Worm (Caenorhabditis elegans) whole organism, young adult: Measurements from ENCODE around the gene ZK1320.7.

ENCODE experiments used
- ama-1 ChIP-seq, 3 experiments: fragments of 150-350 bp in 1 of 3; sonication (generic microtip) in 2 of 3; optimal IDR thresholded peaks; 2 replicates each; lab custom pipeline; 2014 to 2018; ENCODE audit warnings: missing biosample characterization in 2 of 3, missing genetic modification characterization in 2 of 3, missing genetic modification reagents in 2 of 3
- attf-6 ChIP-seq: fragments of 200-800 bp; sonication (Bioruptor generic); IDR thresholded peaks from 2 replicates; pipeline ENCODE4 v1.3.6; 2022; ENCODE audit warnings: missing genetic modification reagents, missing genetic modification characterization, missing compliant biosample characterization
- ceh-100 ChIP-seq: fragments of 200-800 bp; sonication (Bioruptor generic); IDR thresholded peaks from 2 replicates; pipeline ENCODE4 v1.3.6; 2022; ENCODE audit warnings: missing genetic modification reagents, missing genetic modification characterization, missing compliant biosample characterization
- him-1 ChIP-seq: sonication (generic microtip); optimal IDR thresholded peaks from 2 replicates; lab custom pipeline; 2016; ENCODE audit warnings: missing genotype, missing genetic modification reagents, missing genetic modification characterization, missing compliant biosample characterization
- hmg-1.2 ChIP-seq: fragments of 200-800 bp; sonication (Bioruptor generic); IDR thresholded peaks from 2 replicates; pipeline ENCODE4 v1.3.6; 2022; ENCODE audit warnings: missing genetic modification reagents, missing genetic modification characterization, missing compliant biosample characterization
- nfya-1 ChIP-seq: sonication (generic microtip); optimal IDR thresholded peaks from 2 replicates; lab custom pipeline; 2017; ENCODE audit warnings: antibody characterized with exemption, missing compliant biosample characterization, missing genetic modification characterization, borderline replicate concordance; ENCODE audit not compliant: insufficient read depth
- nhr-120 ChIP-seq: fragments of 200-800 bp; sonication (Bioruptor generic); IDR thresholded peaks from 2 replicates; pipeline ENCODE4 v1.3.6; 2022; ENCODE audit warnings: missing genetic modification characterization, missing compliant biosample characterization
- sea-2 ChIP-seq: fragments of 200-800 bp; sonication (Bioruptor generic); IDR thresholded peaks from 2 replicates; pipeline ENCODE4 v1.3.6; 2022; ENCODE audit warnings: missing genetic modification characterization, missing compliant biosample characterization
- snpc-4 ChIP-seq, 5 experiments: fragments of 150-350 bp in 1 of 5; sonication (generic microtip) in 4 of 5; optimal IDR thresholded peaks; 2 replicates each; lab custom pipeline; 2014 to 2018; ENCODE audit warnings: missing genetic modification characterization in 5 of 5, missing biosample characterization in 3 of 5, antibody characterized with exemption in 2 of 5, mild to moderate bottlenecking in 2 of 5, missing compliant biosample characterization in 2 of 5, missing genotype in 2 of 5, moderate library complexity in 2 of 5, missing genetic modification reagents in 1 of 5
- unc-62 ChIP-seq: fragments of 150-350 bp; optimal IDR thresholded peaks from 2 replicates; lab custom pipeline; 2014; ENCODE audit warnings: missing biosample characterization, missing genetic modification reagents, missing genetic modification characterization
- ztf-25 ChIP-seq: fragments of 200-800 bp; sonication (Bioruptor generic); IDR thresholded peaks from 2 replicates; pipeline ENCODE4 v1.3.6; 2022; ENCODE audit warnings: missing genetic modification reagents, missing genetic modification characterization, missing compliant biosample characterization

- no peak for TF ChIP-seq unc-62 (GFP tag; lab: Kevin White, UChicago)
- no peak for TF ChIP-seq sea-2 (GFP tag; lab: Robert Waterston, UW)
- TF ChIP-seq hmg-1.2 (GFP tag; lab: Robert Waterston, UW), result no peak
- TF ChIP-seq nfya-1 (tag; lab: Kevin White, UChicago), result no peak
- no peak for TF ChIP-seq ceh-100 (GFP tag; lab: Robert Waterston, UW)
- no peak for TF ChIP-seq ztf-25
- TF ChIP-seq ama-1 (optimal IDR thresholded peaks at IDR 0.05; lab: Kevin White, UChicago), result no peak
- TF ChIP-seq ama-1 (GFP tag; optimal IDR thresholded peaks at IDR 0.05; lab: Kevin White, UChicago), result no peak
- TF ChIP-seq him-1 (tag; lab: Kevin White, UChicago), result no peak
- no peak for TF ChIP-seq attf-6 (GFP tag; lab: Robert Waterston, UW)
- TF ChIP-seq snpc-4 (GFP tag; optimal IDR thresholded peaks at IDR 0.05; lab: Kevin White, UChicago), result no peak
- TF ChIP-seq snpc-4 (tag; optimal IDR thresholded peaks at IDR 0.05; lab: Kevin White, UChicago), result no peak
- TF ChIP-seq nhr-120 (GFP tag; lab: Robert Waterston, UW), result no peak
These were observed 35.1 kb upstream of the ZK1320.7 start, which contains the start of gene ZK1307.7 for ce11 chrII:9636300-9636699.
